Worm (Caenorhabditis elegans) whole organism, L2 larva: ENCODE measurements around the gene Y70C5A.4.

Experiments used
- C34F6.9 ChIP-seq: fragments of 150-350 bp; optimal IDR thresholded peaks from 2 replicates; lab custom pipeline; 2014; ENCODE audit warnings: missing biosample characterization, missing genetic modification characterization
- F13H6.1 ChIP-seq: sonication (generic microtip); optimal IDR thresholded peaks from 2 replicates; lab custom pipeline; 2016; ENCODE audit warnings: missing genetic modification characterization, missing compliant biosample characterization
- R02D3.7 ChIP-seq: fragments of 150-350 bp; optimal IDR thresholded peaks from 2 replicates; lab custom pipeline; 2014; ENCODE audit warnings: missing biosample characterization, missing genetic modification characterization
- Y55F3AM.14 ChIP-seq: fragments of 200-800 bp; sonication (Bioruptor generic); optimal IDR thresholded peaks from 2 replicates; lab custom pipeline; 2018; ENCODE audit warnings: mild to moderate bottlenecking, missing genetic modification characterization, missing compliant biosample characterization
- ZK546.5 ChIP-seq: sonication (generic microtip); optimal IDR thresholded peaks from 2 replicates; lab custom pipeline; 2017; ENCODE audit warnings: missing biosample characterization, missing genetic modification characterization
- ama-1 ChIP-seq: fragments of 150-350 bp; optimal IDR thresholded peaks from 2 replicates; lab custom pipeline; 2018; ENCODE audit warnings: inconsistent platforms
- blmp-1 ChIP-seq: sonication (generic microtip); optimal IDR thresholded peaks from 2 replicates; lab custom pipeline; 2017; ENCODE audit warnings: missing genetic modification characterization, mild to moderate bottlenecking, missing compliant biosample characterization, antibody characterized with exemption, moderate library complexity; ENCODE audit not compliant: insufficient read depth
- ceh-82 ChIP-seq: fragments of 150-350 bp; optimal IDR thresholded peaks from 2 replicates; lab custom pipeline; 2014; ENCODE audit warnings: missing biosample characterization, missing genetic modification characterization
- crh-2 ChIP-seq: sonication (generic microtip); optimal IDR thresholded peaks from 2 replicates; lab custom pipeline; 2017; ENCODE audit warnings: missing biosample characterization, missing genetic modification characterization
- dmd-4 ChIP-seq: sonication (generic microtip); optimal IDR thresholded peaks from 2 replicates; lab custom pipeline; 2017; ENCODE audit warnings: missing biosample characterization, missing genetic modification characterization
- egl-27 ChIP-seq: sonication (generic microtip); optimal IDR thresholded peaks from 3 replicates; lab custom pipeline; 2017; ENCODE audit warnings: missing biosample characterization, missing genetic modification reagents, missing genetic modification characterization
- elt-3 ChIP-seq: sonication (generic microtip); optimal IDR thresholded peaks from 2 replicates; lab custom pipeline; 2017; ENCODE audit warnings: missing biosample characterization, missing genetic modification characterization
- fos-1 ChIP-seq: fragments of 150-350 bp; optimal IDR thresholded peaks from 2 replicates; lab custom pipeline; 2014; ENCODE audit warnings: missing biosample characterization, missing genetic modification characterization
- gmeb-1 ChIP-seq: fragments of 150-350 bp; optimal IDR thresholded peaks from 2 replicates; lab custom pipeline; 2014; ENCODE audit warnings: missing biosample characterization, missing genetic modification characterization
- lin-11 ChIP-seq: fragments of 150-350 bp; sonication (generic microtip); optimal IDR thresholded peaks from 2 replicates; lab custom pipeline; 2014; ENCODE audit warnings: missing biosample characterization, missing genetic modification characterization, inconsistent platforms, mixed read lengths
- lin-13 ChIP-seq: fragments of 150-350 bp; optimal IDR thresholded peaks from 2 replicates; lab custom pipeline; 2014; ENCODE audit warnings: missing biosample characterization, missing genetic modification reagents, missing genetic modification characterization
- lin-39 ChIP-seq: fragments of 150-350 bp; optimal IDR thresholded peaks from 2 replicates; lab custom pipeline; 2014; ENCODE audit warnings: missing biosample characterization, missing genetic modification reagents, missing genetic modification characterization
- lsy-2 ChIP-seq, 2 experiments: fragments of 150-350 bp in 1 of 2; sonication (generic microtip) in 1 of 2; optimal IDR thresholded peaks; 2 replicates each; lab custom pipeline; 2014 to 2017; ENCODE audit warnings: missing biosample characterization in 2 of 2, missing genetic modification characterization in 2 of 2
- mab-5 ChIP-seq: fragments of 150-350 bp; optimal IDR thresholded peaks from 2 replicates; lab custom pipeline; 2014; ENCODE audit warnings: missing biosample characterization, missing genetic modification characterization
- nhr-12 ChIP-seq: fragments of 150-350 bp; optimal IDR thresholded peaks from 2 replicates; lab custom pipeline; 2014; ENCODE audit warnings: missing biosample characterization, missing genetic modification characterization
- nhr-129 ChIP-seq: fragments of 150-350 bp; optimal IDR thresholded peaks from 2 replicates; lab custom pipeline; 2014; ENCODE audit warnings: missing biosample characterization, missing genetic modification characterization
- nhr-21 ChIP-seq: fragments of 150-350 bp; optimal IDR thresholded peaks from 2 replicates; lab custom pipeline; 2014; ENCODE audit warnings: missing biosample characterization, missing genetic modification characterization
- nhr-25 ChIP-seq: fragments of 150-350 bp; sonication (generic microtip); optimal IDR thresholded peaks from 3 replicates; lab custom pipeline; 2014; ENCODE audit warnings: missing biosample characterization, missing genetic modification characterization
- nhr-6 ChIP-seq: fragments of 150-350 bp; optimal IDR thresholded peaks from 2 replicates; lab custom pipeline; 2014; ENCODE audit warnings: missing biosample characterization, missing genetic modification characterization
- peb-1 ChIP-seq: fragments of 150-350 bp; optimal IDR thresholded peaks from 2 replicates; lab custom pipeline; 2014; ENCODE audit warnings: missing biosample characterization, missing genetic modification characterization
- skn-1 ChIP-seq: sonication (generic microtip); optimal IDR thresholded peaks from 2 replicates; lab custom pipeline; 2017; ENCODE audit warnings: missing biosample characterization, missing genetic modification characterization
- sma-3 ChIP-seq: sonication (generic microtip); optimal IDR thresholded peaks from 2 replicates; lab custom pipeline; 2016; ENCODE audit warnings: missing genetic modification reagents, missing genetic modification characterization, missing compliant biosample characterization
- sma-9 ChIP-seq, 2 experiments: fragments of 150-350 bp in 1 of 2; sonication (generic microtip) in 1 of 2; optimal IDR thresholded peaks; 2 replicates each; lab custom pipeline; 2014 to 2016; ENCODE audit warnings: missing genetic modification characterization in 2 of 2, mild to moderate bottlenecking in 1 of 2, missing biosample characterization in 1 of 2, missing compliant biosample characterization in 1 of 2, missing genetic modification reagents in 1 of 2, moderate library complexity in 1 of 2
- snpc-4 ChIP-seq: fragments of 150-350 bp; optimal IDR thresholded peaks from 2 replicates; lab custom pipeline; 2014; ENCODE audit warnings: missing biosample characterization, missing genetic modification characterization
- unc-39 ChIP-seq: fragments of 150-350 bp; optimal IDR thresholded peaks from 2 replicates; lab custom pipeline; 2014; ENCODE audit warnings: missing biosample characterization, missing genetic modification characterization
- unc-55 ChIP-seq: fragments of 150-350 bp; sonication (generic microtip); optimal IDR thresholded peaks from 3 replicates; lab custom pipeline; 2014; ENCODE audit warnings: missing biosample characterization, missing genetic modification reagents, missing genetic modification characterization
- zag-1 ChIP-seq: fragments of 150-350 bp; optimal IDR thresholded peaks from 2 replicates; lab custom pipeline; 2014; ENCODE audit warnings: missing biosample characterization, missing genetic modification characterization
- ztf-1 ChIP-seq: fragments of 200-800 bp; sonication (Bioruptor generic); conservative IDR thresholded peaks from 2 replicates; pipeline ENCODE4 v1.3.6; 2022; ENCODE audit warnings: missing genetic modification characterization, missing compliant biosample characterization

Gene Y70C5A.4

DNA sequence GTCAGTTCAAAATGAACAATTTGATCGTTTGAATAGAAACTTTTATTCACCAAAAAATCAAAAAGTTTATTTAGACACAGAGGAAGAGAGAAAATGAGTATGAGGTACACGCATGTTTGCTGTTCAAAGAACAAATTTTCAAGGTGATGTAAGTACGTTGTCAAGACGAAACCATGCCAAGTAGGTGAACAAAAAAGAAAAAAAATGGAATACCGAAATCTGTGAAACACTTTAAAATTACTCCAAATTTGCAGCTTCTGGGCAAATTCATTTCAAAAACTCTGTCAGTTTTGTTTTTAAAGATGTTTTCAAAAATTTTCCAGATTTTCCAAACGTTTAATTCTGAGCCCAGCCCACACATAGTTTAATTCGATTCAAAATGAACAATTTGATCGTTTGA is 37.1 kb upstream of the Y70C5A.4 start, which contains the start of gene nhr-271:
Gene nhr-271 (minus strand): TSS at position 101 of the 400 bp plus-strand sequence.
- no peak for TF ChIP-seq lsy-2 (tag; optimal IDR thresholded peaks at IDR 0.05; lab: Kevin White, UChicago)
- TF ChIP-seq dmd-4 (tag; lab: Kevin White, UChicago): no peak
- TF ChIP-seq nhr-6 (tag; lab: Kevin White, UChicago): no peak
- no peak for TF ChIP-seq ceh-82 (tag; lab: Kevin White, UChicago)
- TF ChIP-seq crh-2: no peak
- TF ChIP-seq ama-1 (lab: Kevin White, UChicago): no peak
- TF ChIP-seq ztf-1 (GFP tag; lab: Robert Waterston, UW): no peak
- no peak for TF ChIP-seq nhr-12 (tag; lab: Kevin White, UChicago)
- no peak for TF ChIP-seq nhr-129 (tag; lab: Kevin White, UChicago)
- no peak for TF ChIP-seq ZK546.5 (tag; lab: Kevin White, UChicago)

DNA sequence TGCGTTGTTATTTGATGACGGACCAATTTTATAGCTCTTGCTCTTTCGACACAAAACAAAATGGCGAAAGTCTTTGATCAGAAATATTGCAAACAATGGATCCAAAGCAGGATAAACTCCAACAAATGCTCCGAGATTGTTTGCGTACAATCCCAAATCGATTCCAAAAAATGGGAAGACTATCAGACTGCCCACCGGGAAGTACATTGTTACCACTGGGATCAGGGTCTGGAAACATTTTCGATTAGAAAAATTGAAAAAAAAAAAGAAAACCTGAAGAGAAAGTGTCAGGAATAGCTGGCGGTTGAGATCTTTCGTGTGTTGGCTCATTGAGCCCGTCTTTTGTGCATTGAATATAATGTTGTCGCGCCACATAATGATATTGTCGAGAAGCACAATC is 36.5 kb upstream of the Y70C5A.4 start:
- TF ChIP-seq snpc-4 (tag; lab: Kevin White, UChicago) (no peak), blmp-1 (tag; lab: Kevin White, UChicago) (no peak), R02D3.7 (tag; lab: Kevin White, UChicago) (no peak), fos-1 (tag; lab: Kevin White, UChicago) (no peak), peb-1 (tag; lab: Kevin White, UChicago) (no peak), lin-39 (tag; lab: Kevin White, UChicago) (no peak), nhr-21 (tag; lab: Kevin White, UChicago) (no peak), lsy-2 (tag; optimal IDR thresholded peaks at IDR 0.05; lab: Kevin White, UChicago) (no peak), nhr-25 (no peak), zag-1 (tag; lab: Kevin White, UChicago) (no peak), skn-1 (tag; lab: Kevin White, UChicago) (no peak), nhr-12 (tag; lab: Kevin White, UChicago) (no peak), mab-5 (tag; lab: Kevin White, UChicago) (no peak)
- TF ChIP-seq, all 48 proteins: peak for 0

DNA sequence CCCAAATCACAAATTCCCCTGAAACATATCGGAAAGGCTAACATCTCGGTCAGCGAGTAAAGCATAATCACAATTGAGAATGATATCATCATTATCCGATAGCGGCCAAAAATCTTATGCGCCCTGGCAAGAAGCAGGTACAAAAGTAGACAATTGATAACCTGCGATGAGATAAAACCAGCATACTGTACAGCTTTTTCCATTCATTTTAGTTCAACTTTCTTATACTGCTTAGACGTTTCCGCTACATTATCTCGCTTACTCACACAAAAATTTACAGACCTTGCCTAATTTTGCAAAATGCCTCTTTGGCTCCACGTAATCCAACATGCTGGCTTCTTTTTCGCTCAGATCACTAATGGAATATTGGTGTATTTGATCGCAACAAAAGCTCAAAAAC is 34.6 kb upstream of the Y70C5A.4 start, which contains the start of gene str-150:
Gene str-150 (plus strand): TSS at position 301 of the 400 bp plus-strand sequence.
- TF ChIP-seq zag-1 (tag; lab: Kevin White, UChicago) (no peak), C34F6.9 (no peak), peb-1 (tag; lab: Kevin White, UChicago) (no peak), ama-1 (lab: Kevin White, UChicago) (no peak)

DNA sequence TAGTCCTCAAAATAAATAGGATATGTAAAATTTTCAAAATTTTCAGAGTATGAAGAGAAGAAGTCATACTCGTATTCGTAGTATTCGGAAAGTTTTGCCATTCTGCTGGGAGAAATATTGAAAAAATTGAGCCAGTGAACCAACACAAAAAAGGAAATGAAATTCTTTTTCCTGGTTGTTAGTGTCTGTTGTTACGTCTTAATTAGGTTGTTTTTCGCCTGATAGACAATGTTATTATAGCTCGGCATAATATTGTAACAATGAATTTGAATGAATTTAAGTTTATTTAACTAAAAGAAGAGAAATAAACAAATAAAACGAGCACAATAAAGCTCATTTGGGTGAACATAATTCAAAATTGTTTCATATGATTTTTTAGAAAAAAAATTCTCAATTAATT is 29.1 kb upstream of the Y70C5A.4 start, which contains the start of gene srw-73:
Gene srw-73 (minus strand): TSS at position 101 of the 400 bp plus-strand sequence.
- TF ChIP-seq unc-55: no peak
- no peak for TF ChIP-seq sma-9 (GFP tag; optimal IDR thresholded peaks at IDR 0.05; lab: Kevin White, UChicago)
- TF ChIP-seq sma-9 (tag; optimal IDR thresholded peaks at IDR 0.05; lab: Kevin White, UChicago): no peak
- no peak for TF ChIP-seq lsy-2 (tag; optimal IDR thresholded peaks at IDR 0.05; lab: Kevin White, UChicago)
- no peak for TF ChIP-seq nhr-12 (tag; lab: Kevin White, UChicago)
- TF ChIP-seq nhr-21 (tag; lab: Kevin White, UChicago): no peak
- TF ChIP-seq fos-1 (tag; lab: Kevin White, UChicago): no peak
- TF ChIP-seq ztf-1 (GFP tag; lab: Robert Waterston, UW): no peak
- TF ChIP-seq ZK546.5 (tag; lab: Kevin White, UChicago): no peak
- no peak for TF ChIP-seq lin-13
- no peak for TF ChIP-seq unc-39
- no peak for TF ChIP-seq nhr-25
- TF ChIP-seq C34F6.9: no peak

DNA sequence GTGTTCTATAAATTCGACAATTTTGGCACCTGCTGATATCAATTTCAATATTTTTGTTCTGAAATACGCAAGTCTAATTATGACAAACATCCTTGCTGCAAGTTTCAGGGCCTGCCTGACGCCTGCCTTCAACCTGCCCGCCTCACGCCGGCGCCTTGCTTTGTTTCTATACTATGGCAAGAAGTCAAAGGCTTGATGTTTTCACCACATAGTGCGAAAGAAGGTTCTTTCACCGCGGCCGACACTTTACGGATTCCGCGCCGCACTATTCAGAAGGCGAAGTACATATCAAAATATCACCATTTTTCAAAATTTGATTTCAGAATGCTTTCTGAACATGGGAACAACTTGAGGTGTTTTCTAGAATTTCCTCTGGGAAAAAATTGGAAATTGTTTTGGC is 28.1 kb upstream of the Y70C5A.4 start:
- TF ChIP-seq gmeb-1 (tag; lab: Kevin White, UChicago) (no peak), R02D3.7 (tag; lab: Kevin White, UChicago) (no peak), lin-11 (tag; lab: Kevin White, UChicago) (no peak), Y55F3AM.14 (no peak), lsy-2 (tag; optimal IDR thresholded peaks at IDR 0.05; lab: Kevin White, UChicago) (no peak), egl-27 (tag; lab: Kevin White, UChicago) (no peak), ztf-1 (GFP tag; lab: Robert Waterston, UW) (no peak), sma-3 (GFP tag; lab: Kevin White, UChicago) (no peak), C34F6.9 (no peak), nhr-25 (no peak), lin-39 (tag; lab: Kevin White, UChicago) (no peak), snpc-4 (tag; lab: Kevin White, UChicago) (no peak), nhr-6 (tag; lab: Kevin White, UChicago) (no peak), lin-13 (no peak), ama-1 (lab: Kevin White, UChicago) (no peak), elt-3 (tag; lab: Kevin White, UChicago) (no peak), mab-5 (tag; lab: Kevin White, UChicago) (no peak), F13H6.1 (no peak), fos-1 (tag; lab: Kevin White, UChicago) (no peak)
